Worm (Caenorhabditis elegans): ENCODE measurements around the gene T23F11.4.

ce11 chrIII:4616071-4616571 is 49.1 kb downstream of the T23F11.4 start, which contains the start of gene lips-3:
- TF ChIP-seq hlh-13 (GFP tag; optimal IDR thresholded peaks at IDR 0.05) (no peak), hlh-30 (tag; optimal IDR thresholded peaks at IDR 0.05; ENCODE audit: insufficient read depth) (no peak), zip-5 (tag; optimal IDR thresholded peaks at IDR 0.05) (no peak), pqm-1 (tag; optimal IDR thresholded peaks at IDR 0.05) (no peak), elt-2 (tag; optimal IDR thresholded peaks at IDR 0.05) (no peak), mec-3 (tag; optimal IDR thresholded peaks at IDR 0.05; ENCODE audit: borderline replicate concordance) (no peak), F13H6.1 (tag; optimal IDR thresholded peaks at IDR 0.05) (peak; percentile 1), pag-3 (tag; optimal IDR thresholded peaks at IDR 0.05; ENCODE audit: borderline replicate concordance) (no peak), K09A11.1 (tag; optimal IDR thresholded peaks at IDR 0.05; ENCODE audit: insufficient read depth) (no peak), ceh-30 (tag; optimal IDR thresholded peaks at IDR 0.05) (no peak), C08G9.2 (tag; optimal IDR thresholded peaks at IDR 0.05) (no peak), hlh-6 (tag; optimal IDR thresholded peaks at IDR 0.05) (no peak), ama-1 (optimal IDR thresholded peaks at IDR 0.05) (no peak)

Measured in whole organism, late embryonic.